Fruit fly (Drosophila melanogaster): ENCODE results near the gene CG9514.

DNA sequence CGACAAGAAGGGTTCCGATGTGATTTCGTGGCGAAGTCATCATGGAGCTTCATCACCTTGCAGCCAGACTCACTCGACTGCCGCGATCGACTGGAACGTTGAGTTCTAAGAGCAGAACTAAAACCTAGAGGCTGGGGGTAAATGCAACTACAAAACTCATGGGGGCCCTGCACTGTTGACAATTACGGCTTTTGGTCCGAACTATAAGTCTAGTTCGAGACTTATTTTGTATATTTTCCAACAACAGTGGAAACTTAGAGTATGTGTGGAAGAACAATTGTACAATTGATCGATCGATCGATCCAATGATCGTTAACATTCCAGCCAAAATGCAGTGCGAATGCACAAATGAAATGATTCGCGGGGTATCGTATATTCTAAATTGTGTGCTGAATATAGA is 40.4 kb downstream of the CG9514 start, which contains the start of gene CG9519:
- TF ChIP-seq dsx (GFP tag; optimal IDR thresholded peaks at IDR 0.05; ENCODE audit: poor library complexity, severe bottlenecking) (no peak), CG6854 (GFP tag; optimal IDR thresholded peaks at IDR 0.05) (no peak), CG11762 (GFP tag; optimal IDR thresholded peaks at IDR 0.05; ENCODE audit: insufficient read depth) (no peak)
